ENCODE assay signal across 3 fruit fly cellular contexts in genomic region chr3L:10837869-10838783, dm6.
TF ChIP-seq lines count a peak whose summit lies in the region.

No protein-coding gene starts in this region.

TF ChIP-seq in whole organism, embryonic, 481 proteins besides CTCF, POLR2A, EP300 and RAD21 (continued from another document and continues in another):
- peak; percentile 46; the same call in 1 of the 3 replicates for TF ChIP-seq gce (GFP tag; IDR thresholded peaks at IDR 0.05; lab: Robert Waterston, UW)
- TF ChIP-seq abd-A (tag; optimal IDR thresholded peaks at IDR 0.05; lab: Kevin White, UChicago) = no peak
- TF ChIP-seq CG14050 (GFP tag; IDR thresholded peaks at IDR 0.05; lab: Robert Waterston, UW) = peak; percentile 71; the same call in 2 of the 3 replicates
- no peak for TF ChIP-seq CG12236 (GFP tag; optimal IDR thresholded peaks at IDR 0.05; lab: Kevin White, UChicago)
- TF ChIP-seq CG6175 (GFP tag; IDR thresholded peaks at IDR 0.05; lab: Robert Waterston, UW) = no peak
- peak; percentile 57; the same call in 1 of the 3 replicates for TF ChIP-seq CG17361 (GFP tag; IDR thresholded peaks at IDR 0.05; lab: Robert Waterston, UW)
- peak; percentile 85 for TF ChIP-seq CG14441 (GFP tag; IDR thresholded peaks at IDR 0.05; lab: Robert Waterston, UW)
- TF ChIP-seq Antp (GFP tag; optimal IDR thresholded peaks at IDR 0.05; lab: Kevin White, UChicago) = peak; percentile 34
- peak; percentile 67 for TF ChIP-seq Xbp1 (GFP tag; optimal IDR thresholded peaks at IDR 0.05; lab: Kevin White, UChicago)
- TF ChIP-seq cato (GFP tag; optimal IDR thresholded peaks at IDR 0.05; lab: Kevin White, UChicago; ENCODE audit: borderline replicate concordance) = peak; percentile 57
- TF ChIP-seq CG8944 (GFP tag; optimal IDR thresholded peaks at IDR 0.05; lab: Kevin White, UChicago) = peak; percentile 57
- TF ChIP-seq maf-S (GFP tag; optimal IDR thresholded peaks at IDR 0.05; lab: Kevin White, UChicago) = no peak
- no peak for TF ChIP-seq CG7987 (GFP tag; optimal IDR thresholded peaks at IDR 0.05; lab: Kevin White, UChicago)
- peak; percentile 30 for TF ChIP-seq CG4854 (GFP tag; optimal IDR thresholded peaks at IDR 0.05; lab: Kevin White, UChicago)
- TF ChIP-seq dmrt11E (tag; optimal IDR thresholded peaks at IDR 0.05; lab: Kevin White, UChicago) = peak; percentile 12
- peak; percentile 68 for TF ChIP-seq CG4730 (GFP tag; IDR thresholded peaks at IDR 0.05; lab: Robert Waterston, UW)
- TF ChIP-seq CG13775 (GFP tag; optimal IDR thresholded peaks at IDR 0.05; lab: Kevin White, UChicago) = peak; percentile 22
- TF ChIP-seq CG1529 (GFP tag; optimal IDR thresholded peaks at IDR 0.05; lab: Kevin White, UChicago) = no peak
- peak; percentile 43 for TF ChIP-seq HHEX (GFP tag; optimal IDR thresholded peaks at IDR 0.05; lab: Kevin White, UChicago)
- peak; percentile 47; the same call in 1 of the 2 replicates for TF ChIP-seq wor (GFP tag; IDR thresholded peaks at IDR 0.05; lab: Robert Waterston, UW)
- TF ChIP-seq CG17912 (GFP tag; optimal IDR thresholded peaks at IDR 0.05; lab: Kevin White, UChicago) = no peak
- peak; percentile 45 for TF ChIP-seq CG10147 (GFP tag; optimal IDR thresholded peaks at IDR 0.05; lab: Kevin White, UChicago)
- TF ChIP-seq otp (GFP tag; IDR thresholded peaks at IDR 0.05; lab: Robert Waterston, UW) = peak; percentile 53; the same call in 2 of the 3 replicates
- TF ChIP-seq ro (GFP tag; IDR thresholded peaks at IDR 0.05; lab: Robert Waterston, UW) = no peak
- peak; percentile 59 for TF ChIP-seq Camta (GFP tag; optimal IDR thresholded peaks at IDR 0.05; lab: Kevin White, UChicago)
- TF ChIP-seq pan (optimal IDR thresholded peaks at IDR 0.05; lab: Kevin White, UChicago) = no peak
- TF ChIP-seq pan (GFP tag; optimal IDR thresholded peaks at IDR 0.05 in 1 of 2, IDR thresholded peaks at IDR 0.05 in 1 of 2) = peak in 1 of 2 experiments; percentile 88
- peak; percentile 56 for TF ChIP-seq fd96Cb (tag; optimal IDR thresholded peaks at IDR 0.05; lab: Kevin White, UChicago)
- TF ChIP-seq Hr3 (GFP tag; optimal IDR thresholded peaks at IDR 0.05; lab: Kevin White, UChicago) = peak; percentile 60
- TF ChIP-seq eve (GFP tag; optimal IDR thresholded peaks at IDR 0.05; lab: Kevin White, UChicago) = peak in 1 of 2 experiments; percentile 64
- peak; percentile 54 for TF ChIP-seq Six4 (GFP tag; optimal IDR thresholded peaks at IDR 0.05; lab: Kevin White, UChicago)
- TF ChIP-seq salm (tag; optimal IDR thresholded peaks at IDR 0.05; lab: Kevin White, UChicago) = no peak
- no peak for TF ChIP-seq shn (GFP tag; optimal IDR thresholded peaks at IDR 0.05; lab: Kevin White, UChicago)
- TF ChIP-seq CG3407 (GFP tag; optimal IDR thresholded peaks at IDR 0.05; lab: Kevin White, UChicago) = no peak
- TF ChIP-seq CG14014 (GFP tag; IDR thresholded peaks at IDR 0.05; lab: Robert Waterston, UW) = peak; percentile 67; the same call in 1 of the 2 replicates
- no peak for TF ChIP-seq pzg (GFP tag; optimal IDR thresholded peaks at IDR 0.05; lab: Kevin White, UChicago)
- no peak for TF ChIP-seq ERR (GFP tag; optimal IDR thresholded peaks at IDR 0.05; lab: Kevin White, UChicago)
- peak; percentile 25; the same call in 1 of the 2 replicates for TF ChIP-seq CG14667 (GFP tag; IDR thresholded peaks at IDR 0.05; lab: Robert Waterston, UW)
- TF ChIP-seq sug (tag; optimal IDR thresholded peaks at IDR 0.05; lab: Kevin White, UChicago) = peak; percentile 6
- peak; percentile 78 for TF ChIP-seq gem (tag; optimal IDR thresholded peaks at IDR 0.05; lab: Kevin White, UChicago)
- peak; percentile 32 for TF ChIP-seq onecut (GFP tag; IDR thresholded peaks at IDR 0.05; lab: Robert Waterston, UW)
- TF ChIP-seq HLH54F (GFP tag; optimal IDR thresholded peaks at IDR 0.05; lab: Kevin White, UChicago) = peak; percentile 47
- TF ChIP-seq CG8388 (GFP tag; optimal IDR thresholded peaks at IDR 0.05; lab: Kevin White, UChicago) = peak; percentile 52

TF ChIP-seq in whole organism, prepupa, 60 proteins besides CTCF, POLR2A, EP300 and RAD21 (continued from another document):
- TF ChIP-seq Met (GFP tag; optimal IDR thresholded peaks at IDR 0.05; lab: Kevin White, UChicago) (peak; percentile 81), Smox (GFP tag; optimal IDR thresholded peaks at IDR 0.05; lab: Kevin White, UChicago) (peak; percentile 67), CG31627 (GFP tag; optimal IDR thresholded peaks at IDR 0.05; lab: Kevin White, UChicago) (peak; percentile 79), fkh (GFP tag; optimal IDR thresholded peaks at IDR 0.05; lab: Kevin White, UChicago) (peak; percentile 75), esn (GFP tag; optimal IDR thresholded peaks at IDR 0.05; lab: Kevin White, UChicago) (peak; percentile 83), CG8119 (GFP tag; IDR thresholded peaks at IDR 0.05; lab: Robert Waterston, UW) (peak; percentile 71; the same call in 2 of the 3 replicates), net (GFP tag; optimal IDR thresholded peaks at IDR 0.05; lab: Kevin White, UChicago) (peak; percentile 75), CG32006 (GFP tag; optimal IDR thresholded peaks at IDR 0.05; lab: Kevin White, UChicago) (peak; percentile 69), CG3919 (GFP tag; optimal IDR thresholded peaks at IDR 0.05; lab: Kevin White, UChicago) (peak; percentile 86), vri (GFP tag; optimal IDR thresholded peaks at IDR 0.05; lab: Kevin White, UChicago) (peak; percentile 72), acj6 (GFP tag; optimal IDR thresholded peaks at IDR 0.05; lab: Kevin White, UChicago) (peak; percentile 80), Eip75B (GFP tag; optimal IDR thresholded peaks at IDR 0.05; lab: Kevin White, UChicago) (peak; percentile 73), pdm3 (GFP tag; optimal IDR thresholded peaks at IDR 0.05; lab: Kevin White, UChicago) (peak; percentile 84), CG4318 (GFP tag; optimal IDR thresholded peaks at IDR 0.05; lab: Kevin White, UChicago) (peak; percentile 32), Eip93F (GFP tag; optimal IDR thresholded peaks at IDR 0.05; lab: Kevin White, UChicago) (no peak), CG11902 (GFP tag; optimal IDR thresholded peaks at IDR 0.05; lab: Kevin White, UChicago) (peak; percentile 60), Lpt (GFP tag; optimal IDR thresholded peaks at IDR 0.05; lab: Kevin White, UChicago) (no peak), CG10669 (GFP tag; optimal IDR thresholded peaks at IDR 0.05; lab: Kevin White, UChicago) (peak; percentile 66), eg (GFP tag; IDR thresholded peaks at IDR 0.05; lab: Robert Waterston, UW) (peak; percentile 85), CG16779 (tag; optimal IDR thresholded peaks at IDR 0.05; lab: Kevin White, UChicago) (peak; percentile 5), fd59A (GFP tag; optimal IDR thresholded peaks at IDR 0.05; lab: Kevin White, UChicago) (peak; percentile 40), CG1621 (tag; optimal IDR thresholded peaks at IDR 0.05; lab: Kevin White, UChicago) (peak; percentile 56), svp (GFP tag; lab: Kevin White, UChicago) (peak; percentile 89), Eip78C (GFP tag; lab: Kevin White, UChicago) (peak; percentile 95), CG6854 (GFP tag; optimal IDR thresholded peaks at IDR 0.05; lab: Kevin White, UChicago) (peak; percentile 20), Hr39 (GFP tag; optimal IDR thresholded peaks at IDR 0.05; lab: Kevin White, UChicago) (peak; percentile 81), Hr4 (GFP tag; optimal IDR thresholded peaks at IDR 0.05; lab: Kevin White, UChicago) (peak; percentile 69), achi (GFP tag; optimal IDR thresholded peaks at IDR 0.05; lab: Kevin White, UChicago) (peak; percentile 76), CG3032 (tag; optimal IDR thresholded peaks at IDR 0.05; lab: Kevin White, UChicago) (peak; percentile 60), salr (GFP tag; optimal IDR thresholded peaks at IDR 0.05; lab: Kevin White, UChicago) (peak; percentile 44 to 49), CG6792 (GFP tag; optimal IDR thresholded peaks at IDR 0.05; lab: Kevin White, UChicago) (peak; percentile 69), fd85E (GFP tag; optimal IDR thresholded peaks at IDR 0.05; lab: Kevin White, UChicago) (no peak), CG6276 (GFP tag; optimal IDR thresholded peaks at IDR 0.05; lab: Kevin White, UChicago) (peak; percentile 50), spab (GFP tag; optimal IDR thresholded peaks at IDR 0.05; lab: Kevin White, UChicago) (peak; percentile 52), CG6163 (GFP tag; IDR thresholded peaks at IDR 0.05; lab: Robert Waterston, UW) (peak; percentile 86), CG34406 (GFP tag; optimal IDR thresholded peaks at IDR 0.05; lab: Kevin White, UChicago) (peak; percentile 77), lz (GFP tag; optimal IDR thresholded peaks at IDR 0.05; lab: Kevin White, UChicago) (peak; percentile 68), dsx (GFP tag; optimal IDR thresholded peaks at IDR 0.05; lab: Kevin White, UChicago; ENCODE audit: poor library complexity, severe bottlenecking) (peak; percentile 39)

TF ChIP-seq in whole organism, wandering third instar larva, 38 proteins besides CTCF, POLR2A, EP300 and RAD21 (continued from another document):
- TF ChIP-seq dmrt93B (GFP tag; optimal IDR thresholded peaks at IDR 0.05; lab: Kevin White, UChicago) (peak; percentile 66), sage (GFP tag; optimal IDR thresholded peaks at IDR 0.05; lab: Kevin White, UChicago) (peak; percentile 43), lola (GFP tag; optimal IDR thresholded peaks at IDR 0.05; lab: Kevin White, UChicago) (no peak), Rel (GFP tag; optimal IDR thresholded peaks at IDR 0.05; lab: Kevin White, UChicago) (no peak), Rel (tag; optimal IDR thresholded peaks at IDR 0.05; lab: Kevin White, UChicago) (peak; percentile 23), CG32264 (GFP tag; optimal IDR thresholded peaks at IDR 0.05; lab: Kevin White, UChicago) (peak; percentile 45), dl (GFP tag; optimal IDR thresholded peaks at IDR 0.05; lab: Kevin White, UChicago; ENCODE audit: insufficient read depth in 1 of 2, partially characterized antibody in 2 of 2) (no peak)
